Fruit fly (Drosophila melanogaster) ovary, adult (tissue): ENCODE measurements around the gene Zir.

Source experiments
- CG17801 ChIP-seq: fragments of 200-800 bp; optimal IDR thresholded peaks from 2 replicates; lab custom pipeline; 2019; ENCODE audit warnings: missing biosample characterization, mild to moderate bottlenecking, missing genetic modification characterization, moderate library complexity; ENCODE audit not compliant: partially characterized antibody

Zir gene

dm6 chr2L:82080-82479, 12.5 kb upstream of the Zir start:
- TF ChIP-seq CG17801, result no peak

- no peak for TF ChIP-seq CG17801
These were observed 9.4 kb upstream of the Zir start for dm6 chr2L:85099-85498.

dm6 chr2L:85701-86100, 8.8 kb upstream of the Zir start:
- no peak for TF ChIP-seq CG17801

dm6 chr2L:87255-87723, 7.2 kb upstream of the Zir start, which contains the start of gene net:
Gene net (minus strand): TSS chr2L:87387.
- peak; percentile 50 for TF ChIP-seq CG17801

- no peak for TF ChIP-seq CG17801
These were observed 6.0 kb upstream of the Zir start for dm6 chr2L:88528-88927.

- TF ChIP-seq CG17801, result no peak
These were observed 5.4 kb upstream of the Zir start for dm6 chr2L:89158-89557.

dm6 chr2L:90081-90480, 4.5 kb upstream of the Zir start:
- TF ChIP-seq CG17801, result no peak

- TF ChIP-seq CG17801, result no peak
These were observed 3.2 kb upstream of the Zir start for dm6 chr2L:91333-91732.

dm6 chr2L:91830-92229, 2.7 kb upstream of the Zir start:
- TF ChIP-seq CG17801, result no peak

dm6 chr2L:92993-93392, 1.5 kb upstream of the Zir start:
- TF ChIP-seq CG17801, result no peak

dm6 chr2L:94096-94495, 443 bp upstream of the Zir start:
- no peak for TF ChIP-seq CG17801

dm6 chr2L:102161-102761, 7.7 kb downstream of the Zir start, which contains the start of gene Creld:
Gene Creld (plus strand): TSS chr2L:102380.
- peak; percentile 68 for TF ChIP-seq CG17801

- no peak for TF ChIP-seq CG17801
These were observed 12.0 kb downstream of the Zir start, which contains the start of the genes Nhe1 and Sam-S for dm6 chr2L:106540-106939. Gene Nhe1 (minus strand): TSS chr2L:106732. Gene Sam-S (plus strand): TSS chr2L:106903.

- no peak for TF ChIP-seq CG17801
These were observed 12.5 kb downstream of the Zir start for dm6 chr2L:107032-107431.

dm6 chr2L:107476-108436, 13.2 kb downstream of the Zir start:
- TF ChIP-seq CG17801, result peak; percentile 26

dm6 chr2L:109098-109799, 14.7 kb downstream of the Zir start:
- peak; percentile 20 for TF ChIP-seq CG17801

- no peak for TF ChIP-seq CG17801
These were observed 15.5 kb downstream of the Zir start for dm6 chr2L:110046-110445.
